Worm (Caenorhabditis elegans) whole organism, young adult: ENCODE measurements around the gene ssu-1.

Experiments used
- C06A6.2 ChIP-seq: fragments of 200-800 bp; sonication (Bioruptor generic); conservative IDR thresholded peaks from 2 replicates; pipeline ENCODE4 v1.3.6; 2022; ENCODE audit warnings: missing genetic modification characterization, missing compliant biosample characterization
- F10E7.11 ChIP-seq: sonication (generic microtip); optimal IDR thresholded peaks from 2 replicates; lab custom pipeline; 2017; ENCODE audit warnings: mild to moderate bottlenecking, missing genetic modification characterization, moderate library complexity, missing compliant biosample characterization
- F23B12.7 ChIP-seq: sonication (generic microtip); optimal IDR thresholded peaks from 2 replicates; lab custom pipeline; 2017; ENCODE audit warnings: missing genetic modification characterization, mild to moderate bottlenecking, missing compliant biosample characterization, antibody characterized with exemption, moderate library complexity; ENCODE audit not compliant: insufficient read depth
- F39B2.1 ChIP-seq: fragments of 200-800 bp; sonication (Bioruptor generic); IDR thresholded peaks from 2 replicates; pipeline ENCODE4 v1.3.6; 2022; ENCODE audit warnings: missing genetic modification reagents, missing genetic modification characterization, missing compliant biosample characterization
- F55B11.4 ChIP-seq: sonication (generic microtip); optimal IDR thresholded peaks from 2 replicates; lab custom pipeline; 2016; ENCODE audit warnings: missing compliant biosample characterization, missing genetic modification characterization, borderline replicate concordance; ENCODE audit not compliant: insufficient read depth
- F57C9.4 ChIP-seq: sonication (generic microtip); optimal IDR thresholded peaks from 2 replicates; lab custom pipeline; 2017; ENCODE audit warnings: mild to moderate bottlenecking, missing genetic modification characterization, missing compliant biosample characterization
- K11D2.4 ChIP-seq: fragments of 200-800 bp; sonication (Bioruptor generic); IDR thresholded peaks from 2 replicates; pipeline ENCODE4 v1.3.6; 2022; ENCODE audit warnings: missing genetic modification reagents, missing genetic modification characterization, missing compliant biosample characterization
- Y53G8AR.9 ChIP-seq: fragments of 200-800 bp; sonication (Bioruptor generic); conservative IDR thresholded peaks from 2 replicates; pipeline ENCODE4 v1.3.6; 2022; ENCODE audit warnings: missing genetic modification reagents, missing genetic modification characterization, missing compliant biosample characterization
- Y56A3A.18 ChIP-seq: fragments of 200-800 bp; sonication (Bioruptor generic); IDR thresholded peaks from 2 replicates; pipeline ENCODE4 v1.3.6; 2022; ENCODE audit warnings: missing genetic modification reagents, missing genetic modification characterization, missing compliant biosample characterization
- Y95B8A.8 ChIP-seq: fragments of 200-800 bp; sonication (Bioruptor generic); IDR thresholded peaks from 2 replicates; pipeline ENCODE4 v1.3.6; 2022; ENCODE audit warnings: missing genetic modification reagents, missing genetic modification characterization, missing compliant biosample characterization
- ZK185.1 ChIP-seq: sonication (generic microtip); optimal IDR thresholded peaks from 2 replicates; lab custom pipeline; 2016; ENCODE audit warnings: mild to moderate bottlenecking, missing genetic modification characterization, missing compliant biosample characterization; ENCODE audit not compliant: poor library complexity, severe bottlenecking
- akir-1 ChIP-seq: fragments of 200-800 bp; sonication (Bioruptor generic); optimal IDR thresholded peaks from 2 replicates; lab custom pipeline; 2018; ENCODE audit warnings: mild to moderate bottlenecking, missing genetic modification characterization, moderate library complexity, missing compliant biosample characterization
- aptf-2 ChIP-seq: fragments of 200-800 bp; sonication (Bioruptor generic); conservative IDR thresholded peaks from 2 replicates; pipeline ENCODE4 v1.3.6; 2022; ENCODE audit warnings: missing genetic modification reagents, missing genetic modification characterization, missing compliant biosample characterization
- aptf-3 ChIP-seq: fragments of 200-800 bp; sonication (Bioruptor generic); IDR thresholded peaks from 2 replicates; pipeline ENCODE4 v1.3.6; 2022; ENCODE audit warnings: missing genetic modification characterization, missing compliant biosample characterization
- attf-6 ChIP-seq: fragments of 200-800 bp; sonication (Bioruptor generic); IDR thresholded peaks from 2 replicates; pipeline ENCODE4 v1.3.6; 2022; ENCODE audit warnings: missing genetic modification reagents, missing genetic modification characterization, missing compliant biosample characterization
- ceh-27 ChIP-seq: fragments of 200-800 bp; sonication (Bioruptor generic); optimal IDR thresholded peaks from 2 replicates; lab custom pipeline; 2018; ENCODE audit warnings: mild to moderate bottlenecking, missing genetic modification characterization, moderate library complexity, missing compliant biosample characterization
- ceh-79 ChIP-seq: sonication (generic microtip); optimal IDR thresholded peaks from 2 replicates; lab custom pipeline; 2017; ENCODE audit warnings: mild to moderate bottlenecking, missing genetic modification characterization, missing compliant biosample characterization
- ceh-91 ChIP-seq: fragments of 200-800 bp; sonication (Bioruptor generic); IDR thresholded peaks from 2 replicates; pipeline ENCODE4 v1.3.6; 2022; ENCODE audit warnings: missing genetic modification reagents, missing genetic modification characterization, missing compliant biosample characterization
- dpff-1 ChIP-seq: sonication (generic microtip); optimal IDR thresholded peaks from 2 replicates; lab custom pipeline; 2017; ENCODE audit warnings: mild to moderate bottlenecking, missing genetic modification characterization, missing compliant biosample characterization
- egl-44 ChIP-seq: fragments of 200-800 bp; sonication (Bioruptor generic); IDR thresholded peaks from 2 replicates; pipeline ENCODE4 v1.3.6; 2022; ENCODE audit warnings: missing genetic modification reagents, missing genetic modification characterization, missing compliant biosample characterization
- ets-4 ChIP-seq: fragments of 200-800 bp; sonication (Bioruptor generic); optimal IDR thresholded peaks from 2 replicates; lab custom pipeline; 2018; ENCODE audit warnings: mild to moderate bottlenecking, missing genetic modification characterization, missing compliant biosample characterization
- lin-26 ChIP-seq: fragments of 200-800 bp; sonication (Bioruptor generic); IDR thresholded peaks from 2 replicates; pipeline ENCODE4 v1.3.6; 2022; ENCODE audit warnings: missing genetic modification reagents, missing genetic modification characterization, missing compliant biosample characterization
- madf-3 ChIP-seq: fragments of 200-800 bp; sonication (Bioruptor generic); IDR thresholded peaks from 2 replicates; pipeline ENCODE4 v1.3.6; 2022; ENCODE audit warnings: missing genetic modification reagents, missing genetic modification characterization, missing compliant biosample characterization
- madf-8 ChIP-seq: fragments of 200-800 bp; sonication (Bioruptor generic); conservative IDR thresholded peaks from 2 replicates; pipeline ENCODE4 v1.3.6; 2022; ENCODE audit warnings: missing genetic modification reagents, missing genetic modification characterization, missing compliant biosample characterization
- mel-28 ChIP-seq: sonication (generic microtip); optimal IDR thresholded peaks from 2 replicates; lab custom pipeline; 2016; ENCODE audit warnings: borderline replicate concordance, mild to moderate bottlenecking, missing genetic modification characterization, missing compliant biosample characterization
- nfya-1 ChIP-seq: sonication (generic microtip); optimal IDR thresholded peaks from 2 replicates; lab custom pipeline; 2017; ENCODE audit warnings: antibody characterized with exemption, missing compliant biosample characterization, missing genetic modification characterization, borderline replicate concordance; ENCODE audit not compliant: insufficient read depth
- nhr-179 ChIP-seq: sonication (generic microtip); optimal IDR thresholded peaks from 2 replicates; lab custom pipeline; 2016; ENCODE audit warnings: mild to moderate bottlenecking, missing genetic modification characterization, missing compliant biosample characterization
- pbrm-1 ChIP-seq: fragments of 200-800 bp; sonication (Bioruptor generic); IDR thresholded peaks from 2 replicates; pipeline ENCODE4 v1.3.6; 2022; ENCODE audit warnings: missing genetic modification reagents, missing genetic modification characterization, missing compliant biosample characterization
- rcor-1 ChIP-seq: fragments of 200-800 bp; sonication (Bioruptor generic); IDR thresholded peaks from 2 replicates; pipeline ENCODE4 v1.3.6; 2022; ENCODE audit warnings: missing genetic modification reagents, missing genetic modification characterization, missing compliant biosample characterization
- rec-8 ChIP-seq, 2 experiments: sonication (generic microtip); optimal IDR thresholded peaks; 2 replicates each; lab custom pipeline; 2016; ENCODE audit warnings: mild to moderate bottlenecking in 2 of 2, missing genetic modification characterization in 2 of 2, missing genetic modification reagents in 2 of 2, missing genotype in 2 of 2, missing biosample characterization in 1 of 2, missing compliant biosample characterization in 1 of 2, moderate library complexity in 1 of 2
- rpc-1 ChIP-seq, 2 experiments: fragments of 150-350 bp in 1 of 2; sonication (generic microtip) in 1 of 2; optimal IDR thresholded peaks; 2 replicates each; lab custom pipeline; 2014 to 2018; ENCODE audit warnings: missing biosample characterization in 1 of 2, missing genetic modification characterization in 1 of 2, missing genetic modification reagents in 1 of 2, missing genotype in 1 of 2
- sdz-38 ChIP-seq: sonication (generic microtip); optimal IDR thresholded peaks from 2 replicates; lab custom pipeline; 2016; ENCODE audit warnings: missing genotype, missing genetic modification characterization, missing compliant biosample characterization
- sea-2 ChIP-seq: fragments of 200-800 bp; sonication (Bioruptor generic); IDR thresholded peaks from 2 replicates; pipeline ENCODE4 v1.3.6; 2022; ENCODE audit warnings: missing genetic modification characterization, missing compliant biosample characterization
- snpc-1.3 ChIP-seq: sonication (generic microtip); optimal IDR thresholded peaks from 2 replicates; lab custom pipeline; 2017; ENCODE audit warnings: missing genetic modification characterization, mild to moderate bottlenecking, missing compliant biosample characterization, antibody characterized with exemption, moderate library complexity, missing genotype, missing genetic modification reagents; ENCODE audit not compliant: insufficient read depth
- tbx-9 ChIP-seq: sonication (generic microtip); optimal IDR thresholded peaks from 2 replicates; lab custom pipeline; 2016; ENCODE audit warnings: borderline replicate concordance, missing genetic modification characterization, inconsistent platforms, missing compliant biosample characterization
- zim-3 ChIP-seq: sonication (generic microtip); optimal IDR thresholded peaks from 2 replicates; lab custom pipeline; 2017; ENCODE audit warnings: mild to moderate bottlenecking, missing genetic modification characterization, moderate library complexity, missing compliant biosample characterization
- ztf-25 ChIP-seq: fragments of 200-800 bp; sonication (Bioruptor generic); IDR thresholded peaks from 2 replicates; pipeline ENCODE4 v1.3.6; 2022; ENCODE audit warnings: missing genetic modification reagents, missing genetic modification characterization, missing compliant biosample characterization
- ztf-28 ChIP-seq: fragments of 200-800 bp; sonication (Bioruptor generic); IDR thresholded peaks from 2 replicates; pipeline ENCODE4 v1.3.6; 2022; ENCODE audit warnings: missing genetic modification reagents, missing genetic modification characterization, missing compliant biosample characterization

Gene ssu-1

ce11 chrV:20163105-20163449 lies 30.0 kb upstream of the ssu-1 start (continued):
- no peak for TF ChIP-seq aptf-3 (GFP tag; lab: Robert Waterston, UW)
- TF ChIP-seq lin-26 (GFP tag; lab: Robert Waterston, UW) = no peak
- TF ChIP-seq madf-8 (GFP tag; lab: Robert Waterston, UW) = no peak
- TF ChIP-seq ceh-27 (GFP tag; lab: Kevin White, UChicago) = no peak
- no peak for TF ChIP-seq ceh-91 (GFP tag; lab: Robert Waterston, UW)
- TF ChIP-seq tbx-9 (tag; lab: Kevin White, UChicago) = no peak
- peak; percentile 41; the same call in 1 of the 2 replicates for TF ChIP-seq C06A6.2 (GFP tag; lab: Robert Waterston, UW)
- TF ChIP-seq F39B2.1 (GFP tag; lab: Robert Waterston, UW) = no peak
- no peak for TF ChIP-seq F55B11.4 (tag; lab: Kevin White, UChicago)
- no peak for TF ChIP-seq mel-28
- no peak for TF ChIP-seq rcor-1
- no peak for TF ChIP-seq sdz-38
- peak; percentile 8 for TF ChIP-seq zim-3 (tag; lab: Kevin White, UChicago)
- TF ChIP-seq snpc-1.3 (tag; lab: Kevin White, UChicago) = no peak
- no peak for TF ChIP-seq aptf-2 (GFP tag; lab: Robert Waterston, UW)
- TF ChIP-seq Y95B8A.8 (GFP tag; lab: Robert Waterston, UW) = peak; percentile 69
- no peak for TF ChIP-seq F57C9.4 (tag; lab: Kevin White, UChicago)
- TF ChIP-seq ztf-28 (GFP tag; lab: Robert Waterston, UW) = no peak
- peak; percentile 87 for TF ChIP-seq Y53G8AR.9 (GFP tag; lab: Robert Waterston, UW)
- TF ChIP-seq ets-4 (GFP tag; lab: Kevin White, UChicago) = no peak
- TF ChIP-seq Y56A3A.18 = peak; percentile 7; the same call in 1 of the 2 replicates
- no peak for TF ChIP-seq ztf-25 (GFP tag; lab: Robert Waterston, UW)
- TF ChIP-seq attf-6 (GFP tag; lab: Robert Waterston, UW) = no peak
- TF ChIP-seq ZK185.1 (tag; lab: Kevin White, UChicago) = no peak
- TF ChIP-seq dpff-1 (tag; lab: Kevin White, UChicago) = no peak
- no peak for TF ChIP-seq F10E7.11 (tag; lab: Kevin White, UChicago)
- TF ChIP-seq K11D2.4 = 0 out of 2 replicates have a peak, but pooled peaks have one; percentile 36
- no peak for TF ChIP-seq F23B12.7 (tag; lab: Kevin White, UChicago)
- TF ChIP-seq egl-44 (GFP tag; lab: Robert Waterston, UW) = no peak
- no peak for TF ChIP-seq sea-2 (GFP tag; lab: Robert Waterston, UW)
- TF ChIP-seq pbrm-1 (GFP tag; lab: Robert Waterston, UW) = no peak; the same call in 1 of the 2 replicates
- TF ChIP-seq rec-8 (tag; optimal IDR thresholded peaks at IDR 0.05; lab: Kevin White, UChicago) = no peak
- TF ChIP-seq madf-3 = no peak
- TF ChIP-seq rpc-1 (optimal IDR thresholded peaks at IDR 0.05; lab: Kevin White, UChicago) = no peak
- no peak for TF ChIP-seq rpc-1 (tag; optimal IDR thresholded peaks at IDR 0.05; lab: Kevin White, UChicago)
- no peak for TF ChIP-seq akir-1 (GFP tag; lab: Kevin White, UChicago)
- no peak for TF ChIP-seq ceh-79 (tag; lab: Kevin White, UChicago)
- TF ChIP-seq nfya-1 (tag; lab: Kevin White, UChicago) = no peak
- TF ChIP-seq nhr-179 = no peak
